Fruit fly (Drosophila melanogaster): ENCODE results near the gene ssp6.

ssp6 gene

DNA sequence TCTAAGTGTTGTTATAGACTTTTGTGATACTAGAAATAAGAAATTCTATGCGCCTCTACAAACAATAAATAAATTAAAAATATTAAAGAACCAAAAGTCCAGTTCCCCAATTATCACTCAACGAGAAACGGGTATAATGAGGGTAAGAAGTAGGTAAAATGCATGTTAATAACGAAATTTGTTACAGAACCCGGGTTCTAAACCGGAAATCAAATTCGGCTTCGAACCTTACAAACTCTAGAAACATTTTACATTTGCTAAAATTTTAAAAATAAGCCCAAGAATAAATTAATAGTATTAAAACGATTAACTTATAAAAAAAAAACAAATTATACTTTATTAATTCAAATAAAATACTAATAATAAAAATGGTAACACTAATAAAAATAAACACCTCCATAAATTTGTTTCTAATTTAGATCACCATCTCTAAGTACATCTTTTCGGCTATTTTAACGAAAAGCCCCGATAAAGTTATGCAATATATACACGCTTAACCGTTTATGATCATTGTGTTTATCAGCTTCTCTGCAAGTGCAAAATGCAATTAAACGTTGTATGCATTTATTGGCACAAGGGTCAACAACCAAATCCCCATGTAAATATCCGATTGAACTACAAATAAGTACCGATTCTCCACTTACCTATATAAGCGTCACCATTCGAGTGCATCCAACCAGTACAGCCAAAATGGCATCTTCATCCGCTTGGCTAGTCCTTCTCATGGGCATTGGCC, 4.9 kb upstream of the ssp6 start, which contains the start of gene CG6602 (continued):
- TF ChIP-seq CG18599 (GFP tag; optimal IDR thresholded peaks at IDR 0.05) (peak; percentile 76), sna (GFP tag; IDR thresholded peaks at IDR 0.05; ENCODE audit: partially characterized antibody) (no peak), al (GFP tag; IDR thresholded peaks at IDR 0.05) (peak; percentile 68), Elba2 (GFP tag; optimal IDR thresholded peaks at IDR 0.05) (no peak), cg (GFP tag; optimal IDR thresholded peaks at IDR 0.05) (no peak), CG9932 (GFP tag; IDR thresholded peaks at IDR 0.05) (peak; percentile 58), lov (optimal IDR thresholded peaks at IDR 0.05) (no peak), lov (GFP tag; IDR thresholded peaks at IDR 0.05) (peak; percentile 68), CG18764 (GFP tag; optimal IDR thresholded peaks at IDR 0.05) (peak; percentile 71), phol (tag; optimal IDR thresholded peaks at IDR 0.05) (peak; percentile 82), CG32767 (GFP tag; IDR thresholded peaks at IDR 0.05) (no peak), CG16815 (GFP tag; optimal IDR thresholded peaks at IDR 0.05) (peak; percentile 35), Dp (GFP tag; optimal IDR thresholded peaks at IDR 0.05) (no peak), CG15269 (tag; optimal IDR thresholded peaks at IDR 0.05) (peak; percentile 38), CG13775 (GFP tag; optimal IDR thresholded peaks at IDR 0.05) (peak; percentile 69), CG11695 (GFP tag; IDR thresholded peaks at IDR 0.05) (0 out of 3 replicates have a peak, but pooled peaks have one; percentile 20), tup (GFP tag; optimal IDR thresholded peaks at IDR 0.05) (no peak), D19A (tag; optimal IDR thresholded peaks at IDR 0.05) (peak; percentile 45), org-1 (GFP tag; optimal IDR thresholded peaks at IDR 0.05) (peak; percentile 14), unc-4 (GFP tag; IDR thresholded peaks at IDR 0.05; ENCODE audit: partially characterized antibody) (no peak), CG14710 (tag; optimal IDR thresholded peaks at IDR 0.05) (peak; percentile 75), ac (GFP tag; optimal IDR thresholded peaks at IDR 0.05) (peak; percentile 45), CG12942 (GFP tag; optimal IDR thresholded peaks at IDR 0.05) (peak; percentile 28), Opbp (GFP tag; IDR thresholded peaks at IDR 0.05; ENCODE audit: partially characterized antibody) (no peak), gce (GFP tag; IDR thresholded peaks at IDR 0.05) (peak; percentile 50; the same call in 1 of the 3 replicates), lmd (GFP tag; IDR thresholded peaks at IDR 0.05) (no peak; the same call in 1 of the 2 replicates), CG11696 (GFP tag; IDR thresholded peaks at IDR 0.05) (0 out of 2 replicates have a peak, but pooled peaks have one; percentile 49), Fer2 (tag; optimal IDR thresholded peaks at IDR 0.05) (peak; percentile 51), ham (GFP tag; IDR thresholded peaks at IDR 0.05) (peak; percentile 5; the same call in 1 of the 2 replicates), Dfd (GFP tag; optimal IDR thresholded peaks at IDR 0.05) (no peak), CG32772 (GFP tag; IDR thresholded peaks at IDR 0.05) (peak; percentile 58), H15 (GFP tag; IDR thresholded peaks at IDR 0.05) (peak; percentile 83), CG2129 (GFP tag; IDR thresholded peaks at IDR 0.05; ENCODE audit: partially characterized antibody) (no peak), sr (GFP tag; IDR thresholded peaks at IDR 0.05) (peak; percentile 77), klu (GFP tag; IDR thresholded peaks at IDR 0.05) (0 out of 2 replicates have a peak, but pooled peaks have one; percentile 32), wek (GFP tag; optimal IDR thresholded peaks at IDR 0.05) (peak; percentile 6), lab (GFP tag; optimal IDR thresholded peaks at IDR 0.05) (peak; percentile 92), mirr (GFP tag; optimal IDR thresholded peaks at IDR 0.05) (peak; percentile 70), hth (optimal IDR thresholded peaks at IDR 0.05) (no peak), CG7357 (GFP tag; IDR thresholded peaks at IDR 0.05) (0 out of 3 replicates have a peak, but pooled peaks have one; percentile 43), wdn (GFP tag; IDR thresholded peaks at IDR 0.05) (peak; percentile 9; the same call in 1 of the 2 replicates), CG42726 (GFP tag; IDR thresholded peaks at IDR 0.05; ENCODE audit: partially characterized antibody) (peak; percentile 7; the same call in 1 of the 2 replicates), lilli (GFP tag; optimal IDR thresholded peaks at IDR 0.05) (peak; percentile 18), ttk (GFP tag; IDR thresholded peaks at IDR 0.05) (peak; percentile 76), tgo (GFP tag; IDR thresholded peaks at IDR 0.05) (peak; percentile 77), NC2β (GFP tag; optimal IDR thresholded peaks at IDR 0.05) (peak; percentile 53), Dbx (GFP tag; IDR thresholded peaks at IDR 0.05) (peak; percentile 78), CG15479 (GFP tag; optimal IDR thresholded peaks at IDR 0.05) (no peak), ATbp (GFP tag; optimal IDR thresholded peaks at IDR 0.05) (peak; percentile 69)

All from whole organism, embryonic.